Worm (Caenorhabditis elegans) whole organism, late embryonic: ENCODE results near the gene ubxn-4.

Experiments
- ama-1 ChIP-seq: fragments of 150-350 bp; optimal IDR thresholded peaks from 2 replicates; lab custom pipeline; 2014
- elt-2 ChIP-seq: sonication (generic microtip); optimal IDR thresholded peaks from 2 replicates; lab custom pipeline; 2016; ENCODE audit warnings: missing genetic modification reagents, missing genetic modification characterization, missing compliant biosample characterization
- fkh-10 ChIP-seq: fragments of 150-350 bp; optimal IDR thresholded peaks from 2 replicates; lab custom pipeline; 2014; ENCODE audit warnings: missing biosample characterization, missing genetic modification reagents, missing genetic modification characterization
- nfya-1 ChIP-seq: sonication (generic microtip); optimal IDR thresholded peaks from 2 replicates; lab custom pipeline; 2017; ENCODE audit warnings: missing genetic modification characterization, mild to moderate bottlenecking, missing compliant biosample characterization, antibody characterized with exemption, moderate library complexity
- pqm-1 ChIP-seq: sonication (generic microtip); optimal IDR thresholded peaks from 2 replicates; lab custom pipeline; 2016; ENCODE audit warnings: missing genetic modification characterization, missing compliant biosample characterization
- ref-2 ChIP-seq: sonication (generic microtip); optimal IDR thresholded peaks from 2 replicates; lab custom pipeline; 2016; ENCODE audit warnings: missing genetic modification characterization, missing compliant biosample characterization
- sdc-2 ChIP-seq: sonication (generic microtip); optimal IDR thresholded peaks from 2 replicates; lab custom pipeline; 2016; ENCODE audit warnings: missing genotype, missing genetic modification characterization, missing compliant biosample characterization

ce11 chrIII:8392307-8392706, 13.1 kb downstream of the ubxn-4 start:
- no peak for TF ChIP-seq fkh-10 (GFP tag; lab: Kevin White, UChicago)
- no peak for TF ChIP-seq elt-2 (tag; lab: Kevin White, UChicago)
- TF ChIP-seq sdc-2 (tag; lab: Kevin White, UChicago) = no peak
- TF ChIP-seq ref-2 (tag; lab: Kevin White, UChicago) = no peak
- TF ChIP-seq ama-1 = no peak
- no peak for TF ChIP-seq nfya-1
- no peak for TF ChIP-seq pqm-1 (tag; lab: Kevin White, UChicago)
